Worm (Caenorhabditis elegans): Measurements from ENCODE around the gene apt-9.
A peak's percentile ranks its signal among the peaks of the same experiment; 100 is the strongest.

The apt-9 gene

DNA sequence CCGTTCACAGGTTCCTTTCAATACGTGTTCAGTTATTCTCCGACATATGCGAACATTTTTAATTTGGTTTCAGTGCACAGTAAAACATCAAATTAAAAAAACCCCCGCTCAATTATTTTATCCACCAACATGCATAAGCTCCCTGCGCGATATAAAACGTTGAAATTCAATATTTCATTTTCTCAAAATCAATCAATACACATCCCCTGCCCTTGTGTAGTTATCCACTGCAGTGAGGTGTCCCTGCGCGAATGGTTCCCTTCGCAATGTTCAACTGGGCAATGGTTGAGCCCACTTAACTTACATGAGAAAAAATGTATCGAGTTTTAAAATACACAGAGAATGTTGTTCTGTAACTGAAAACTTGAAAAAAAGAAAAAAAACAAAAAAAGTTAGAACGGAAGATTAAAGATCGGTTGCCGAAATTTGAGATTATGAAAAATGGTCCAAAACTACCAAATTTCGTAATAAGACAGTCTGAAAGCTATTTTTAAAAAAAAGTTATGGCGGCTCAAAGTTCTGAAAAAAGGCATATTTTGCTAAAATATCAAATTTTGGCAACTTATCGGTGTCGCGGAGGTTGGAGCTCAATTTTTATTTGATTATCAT is 25.8 kb downstream of the apt-9 start (continued):
- peak; percentile 99 for TF ChIP-seq dve-1 (tag; optimal IDR thresholded peaks at IDR 0.05)
- no peak for TF ChIP-seq ceh-24 (tag; optimal IDR thresholded peaks at IDR 0.05)
- peak; percentile 58 for TF ChIP-seq hlh-13 (GFP tag; optimal IDR thresholded peaks at IDR 0.05)
- peak; percentile 98 for TF ChIP-seq unc-42 (tag; optimal IDR thresholded peaks at IDR 0.05)
- peak; percentile 46 for TF ChIP-seq sox-4 (tag; optimal IDR thresholded peaks at IDR 0.05)
- peak; percentile 52 for TF ChIP-seq lin-11 (tag; optimal IDR thresholded peaks at IDR 0.05)
- peak; percentile 26 for TF ChIP-seq ahr-1 (tag; optimal IDR thresholded peaks at IDR 0.05)
- peak; percentile 93 for TF ChIP-seq ceh-14 (tag; optimal IDR thresholded peaks at IDR 0.05)
- TF ChIP-seq pha-4 (tag; optimal IDR thresholded peaks at IDR 0.05) = peak; percentile 67
- peak; percentile 91 for TF ChIP-seq fkh-10 (GFP tag; optimal IDR thresholded peaks at IDR 0.05)
- peak; percentile 98 for TF ChIP-seq ref-2 (tag; optimal IDR thresholded peaks at IDR 0.05)
- peak; percentile 98 for TF ChIP-seq pros-1 (tag; optimal IDR thresholded peaks at IDR 0.05)
- no peak for TF ChIP-seq mec-3 (tag; optimal IDR thresholded peaks at IDR 0.05; ENCODE audit: borderline replicate concordance)
- TF ChIP-seq Y22D7AL.16 (tag; optimal IDR thresholded peaks at IDR 0.05) = peak; percentile 67
- peak; percentile 95 for TF ChIP-seq unc-86 (tag; optimal IDR thresholded peaks at IDR 0.05)
- TF ChIP-seq fax-1 (tag; optimal IDR thresholded peaks at IDR 0.05) = peak; percentile 51
- no peak for TF ChIP-seq ama-1 (optimal IDR thresholded peaks at IDR 0.05)
- peak; percentile 66 for TF ChIP-seq fkh-6 (tag; optimal IDR thresholded peaks at IDR 0.05)
- TF ChIP-seq C08G9.2 (tag; optimal IDR thresholded peaks at IDR 0.05) = peak; percentile 87
- TF ChIP-seq lim-6 (tag; optimal IDR thresholded peaks at IDR 0.05) = peak; percentile 85
- TF ChIP-seq F13H6.1 (tag; optimal IDR thresholded peaks at IDR 0.05) = peak; percentile 88
- peak; percentile 19 for TF ChIP-seq C38D4.7 (GFP tag; optimal IDR thresholded peaks at IDR 0.05)
- TF ChIP-seq ceh-9 (tag; optimal IDR thresholded peaks at IDR 0.05) = no peak
- TF ChIP-seq ceh-19 (GFP tag; optimal IDR thresholded peaks at IDR 0.05) = peak; percentile 82
- peak; percentile 43 for TF ChIP-seq T23F11.4 (GFP tag; optimal IDR thresholded peaks at IDR 0.05)
- peak; percentile 69; the same call in 1 of the 2 replicates for TF ChIP-seq ceh-45 (GFP tag; IDR thresholded peaks at IDR 0.05)
- TF ChIP-seq pqm-1 (tag; optimal IDR thresholded peaks at IDR 0.05) = peak; percentile 97
- TF ChIP-seq K09A11.1 (tag; optimal IDR thresholded peaks at IDR 0.05; ENCODE audit: insufficient read depth) = peak; percentile 84
- TF ChIP-seq dmd-4 (tag; optimal IDR thresholded peaks at IDR 0.05; ENCODE audit: borderline replicate concordance) = peak; percentile 88
- TF ChIP-seq pag-3 (tag; optimal IDR thresholded peaks at IDR 0.05; ENCODE audit: borderline replicate concordance) = peak; percentile 39
- peak; percentile 99 for TF ChIP-seq rnt-1 (tag; optimal IDR thresholded peaks at IDR 0.05)
- TF ChIP-seq ceh-22 (tag; optimal IDR thresholded peaks at IDR 0.05) = peak; percentile 94
- TF ChIP-seq ztf-16 (tag; optimal IDR thresholded peaks at IDR 0.05) = peak; percentile 95
- peak; percentile 38 for TF ChIP-seq nhr-232 (tag; optimal IDR thresholded peaks at IDR 0.05)
- TF ChIP-seq ceh-48 (tag; optimal IDR thresholded peaks at IDR 0.05) = peak; percentile 100
- peak; percentile 35 for TF ChIP-seq eyg-1 (tag; optimal IDR thresholded peaks at IDR 0.05)
- TF ChIP-seq madf-2 (tag; optimal IDR thresholded peaks at IDR 0.05) = peak; percentile 88
- peak; percentile 66 for TF ChIP-seq ceh-6 (GFP tag; optimal IDR thresholded peaks at IDR 0.05)
- TF ChIP-seq nfya-1 (tag; optimal IDR thresholded peaks at IDR 0.05) = peak; percentile 99
- TF ChIP-seq tbx-7 (tag; optimal IDR thresholded peaks at IDR 0.05) = peak; percentile 78
- TF ChIP-seq hlh-15 (tag; optimal IDR thresholded peaks at IDR 0.05) = peak; percentile 89
- peak; percentile 85 for TF ChIP-seq elt-2 (tag; optimal IDR thresholded peaks at IDR 0.05)
- TF ChIP-seq hlh-6 (tag; optimal IDR thresholded peaks at IDR 0.05) = peak; percentile 87
- peak; percentile 100 for TF ChIP-seq ceh-18 (tag; optimal IDR thresholded peaks at IDR 0.05)
- peak; percentile 61 for TF ChIP-seq sox-2 (GFP tag; IDR thresholded peaks at IDR 0.05)
- TF ChIP-seq sdc-2 (tag; optimal IDR thresholded peaks at IDR 0.05) = peak; percentile 100
- peak; percentile 94 for TF ChIP-seq syd-9 (tag; optimal IDR thresholded peaks at IDR 0.05)
- TF ChIP-seq elt-4 (tag; optimal IDR thresholded peaks at IDR 0.05) = no peak
- peak; percentile 57 for TF ChIP-seq hlh-30 (tag; optimal IDR thresholded peaks at IDR 0.05; ENCODE audit: insufficient read depth)

All from whole organism, late embryonic.